Fruit fly (Drosophila melanogaster): ENCODE measurements around the gene CG11722.

CG11722 gene

DNA sequence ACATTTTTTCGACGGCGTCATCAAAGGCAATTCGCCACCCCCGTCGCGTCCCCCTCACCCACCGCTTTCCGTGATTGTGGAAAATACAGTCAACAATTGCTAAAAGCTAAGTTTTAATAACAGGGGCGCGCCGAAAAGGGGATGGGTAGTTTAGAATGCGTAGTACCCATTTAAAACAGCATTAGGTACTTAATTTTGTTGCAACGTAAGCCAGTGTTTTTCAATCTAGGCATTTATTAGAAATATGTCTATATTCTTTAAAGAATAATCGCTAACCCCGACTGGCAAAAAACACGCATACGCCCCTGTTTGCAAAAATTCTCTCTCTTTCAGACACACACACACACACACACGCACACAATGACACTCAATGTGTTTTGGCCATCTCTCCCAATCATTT is 39.6 kb upstream of the CG11722 start (continued):
- TF ChIP-seq zen2 (GFP tag; IDR thresholded peaks at IDR 0.05; ENCODE audit: partially characterized antibody): no peak
- TF ChIP-seq org-1 (GFP tag; optimal IDR thresholded peaks at IDR 0.05): peak; percentile 39
- no peak for TF ChIP-seq CG2202 (tag; optimal IDR thresholded peaks at IDR 0.05)
- TF ChIP-seq CG7786 (GFP tag; optimal IDR thresholded peaks at IDR 0.05): peak; percentile 71
- no peak for TF ChIP-seq Dfd (GFP tag; optimal IDR thresholded peaks at IDR 0.05)
- no peak for TF ChIP-seq btn (GFP tag; optimal IDR thresholded peaks at IDR 0.05)
- peak; percentile 52 for TF ChIP-seq ttk (GFP tag; IDR thresholded peaks at IDR 0.05)
- peak; percentile 64 for TF ChIP-seq CG11247 (GFP tag; IDR thresholded peaks at IDR 0.05)
- TF ChIP-seq CG7928 (GFP tag; optimal IDR thresholded peaks at IDR 0.05): peak; percentile 28
- TF ChIP-seq Hr3 (GFP tag; optimal IDR thresholded peaks at IDR 0.05): no peak
- no peak for TF ChIP-seq CG8944 (GFP tag; optimal IDR thresholded peaks at IDR 0.05)
- TF ChIP-seq CG14050 (GFP tag; IDR thresholded peaks at IDR 0.05): no peak
- TF ChIP-seq CG3726 (GFP tag; IDR thresholded peaks at IDR 0.05): no peak
- TF ChIP-seq Dp (GFP tag; optimal IDR thresholded peaks at IDR 0.05): no peak
- peak; percentile 74 for TF ChIP-seq sens (GFP tag)
- no peak for TF ChIP-seq Doc3 (GFP tag; IDR thresholded peaks at IDR 0.05; ENCODE audit: partially characterized antibody)
- TF ChIP-seq dimm (GFP tag; IDR thresholded peaks at IDR 0.05): no peak
- TF ChIP-seq wor (GFP tag; IDR thresholded peaks at IDR 0.05): no peak
- no peak for TF ChIP-seq CG8924 (tag; optimal IDR thresholded peaks at IDR 0.05)
- TF ChIP-seq CG13775 (GFP tag; optimal IDR thresholded peaks at IDR 0.05): peak; percentile 49
- no peak for TF ChIP-seq tio (GFP tag; optimal IDR thresholded peaks at IDR 0.05)
- TF ChIP-seq ems (GFP tag; optimal IDR thresholded peaks at IDR 0.05): peak; percentile 42
- TF ChIP-seq cas (GFP tag; IDR thresholded peaks at IDR 0.05): no peak
- TF ChIP-seq crp (GFP tag; optimal IDR thresholded peaks at IDR 0.05): no peak
- peak; percentile 52 for TF ChIP-seq CG12155 (GFP tag; optimal IDR thresholded peaks at IDR 0.05)
- TF ChIP-seq sima (GFP tag; optimal IDR thresholded peaks at IDR 0.05): no peak
- TF ChIP-seq CG7987 (GFP tag; optimal IDR thresholded peaks at IDR 0.05): no peak
- TF ChIP-seq zen (tag; optimal IDR thresholded peaks at IDR 0.05): no peak
- no peak for TF ChIP-seq ato (GFP tag; IDR thresholded peaks at IDR 0.05; ENCODE audit: partially characterized antibody)
- TF ChIP-seq CG10366 (GFP tag; IDR thresholded peaks at IDR 0.05): peak; percentile 39; the same call in 1 of the 2 replicates
- no peak for TF ChIP-seq gcm (GFP tag; optimal IDR thresholded peaks at IDR 0.05)
- TF ChIP-seq tna (GFP tag; IDR thresholded peaks at IDR 0.05; ENCODE audit: partially characterized antibody): no peak
- peak; percentile 46; the same call in 2 of the 4 replicates for TF ChIP-seq Gug (GFP tag; IDR thresholded peaks at IDR 0.05)
- no peak for TF ChIP-seq Sry-β (GFP tag; optimal IDR thresholded peaks at IDR 0.05)
- TF ChIP-seq CG1529 (GFP tag; optimal IDR thresholded peaks at IDR 0.05): no peak
- no peak for TF ChIP-seq Doc2 (GFP tag; IDR thresholded peaks at IDR 0.05)
- peak; percentile 74 for TF ChIP-seq HLH54F (GFP tag; optimal IDR thresholded peaks at IDR 0.05)
- TF ChIP-seq Asciz (GFP tag; optimal IDR thresholded peaks at IDR 0.05): no peak
- peak; percentile 31 to 53 for TF ChIP-seq dpn (GFP tag; optimal IDR thresholded peaks at IDR 0.05)
- peak; percentile 59 for TF ChIP-seq rib (GFP tag; IDR thresholded peaks at IDR 0.05)
- no peak for TF ChIP-seq yki (optimal IDR thresholded peaks at IDR 0.05)
- TF ChIP-seq CG17359 (tag; optimal IDR thresholded peaks at IDR 0.05): peak; percentile 32
- no peak for TF ChIP-seq CG11398 (GFP tag; optimal IDR thresholded peaks at IDR 0.05)
- peak; percentile 57 for TF ChIP-seq CG15514 (GFP tag; optimal IDR thresholded peaks at IDR 0.05)
- TF ChIP-seq wek (GFP tag; optimal IDR thresholded peaks at IDR 0.05): no peak
- TF ChIP-seq Chrac-16 (GFP tag; optimal IDR thresholded peaks at IDR 0.05): no peak
- TF ChIP-seq pum (GFP tag; optimal IDR thresholded peaks at IDR 0.05): peak; percentile 21
- TF ChIP-seq CG6689 (GFP tag; IDR thresholded peaks at IDR 0.05): no peak
- no peak for TF ChIP-seq az2 (GFP tag; optimal IDR thresholded peaks at IDR 0.05)
- no peak for TF ChIP-seq Hr39 (optimal IDR thresholded peaks at IDR 0.05)
- TF ChIP-seq CG13894 (tag; optimal IDR thresholded peaks at IDR 0.05): peak; percentile 20
- TF ChIP-seq CG11723 (GFP tag; optimal IDR thresholded peaks at IDR 0.05): no peak
- no peak for TF ChIP-seq Ets97D (GFP tag; optimal IDR thresholded peaks at IDR 0.05)

Measured in whole organism, embryonic.